Worm (Caenorhabditis elegans): ENCODE data around the gene ZK809.1.

ce11 chrIV:11603265-11603840, 38.5 kb upstream of the ZK809.1 start:
- TF ChIP-seq mep-1 (tag; optimal IDR thresholded peaks at IDR 0.05) (no peak), lin-39 (tag; optimal IDR thresholded peaks at IDR 0.05) (no peak), unc-86 (tag; optimal IDR thresholded peaks at IDR 0.05) (no peak), pqm-1 (tag; optimal IDR thresholded peaks at IDR 0.05) (no peak), lin-35 (GFP tag; optimal IDR thresholded peaks at IDR 0.05) (no peak), unc-62 (GFP tag; optimal IDR thresholded peaks at IDR 0.05) (no peak), ceh-90 (tag; optimal IDR thresholded peaks at IDR 0.05) (no peak), aly-2 (tag; optimal IDR thresholded peaks at IDR 0.05) (no peak), ces-1 (GFP tag; optimal IDR thresholded peaks at IDR 0.05) (no peak), aha-1 (tag; optimal IDR thresholded peaks at IDR 0.05) (no peak), lir-3 (tag; optimal IDR thresholded peaks at IDR 0.05; ENCODE audit: poor library complexity) (no peak), efl-3 (GFP tag; optimal IDR thresholded peaks at IDR 0.05) (no peak), nhr-12 (tag; optimal IDR thresholded peaks at IDR 0.05) (no peak), elt-2 (tag; optimal IDR thresholded peaks at IDR 0.05) (no peak)

All from whole organism, L1 larva.